Fruit fly (Drosophila melanogaster): ENCODE data around the gene CG12535.

Gene CG12535

DNA sequence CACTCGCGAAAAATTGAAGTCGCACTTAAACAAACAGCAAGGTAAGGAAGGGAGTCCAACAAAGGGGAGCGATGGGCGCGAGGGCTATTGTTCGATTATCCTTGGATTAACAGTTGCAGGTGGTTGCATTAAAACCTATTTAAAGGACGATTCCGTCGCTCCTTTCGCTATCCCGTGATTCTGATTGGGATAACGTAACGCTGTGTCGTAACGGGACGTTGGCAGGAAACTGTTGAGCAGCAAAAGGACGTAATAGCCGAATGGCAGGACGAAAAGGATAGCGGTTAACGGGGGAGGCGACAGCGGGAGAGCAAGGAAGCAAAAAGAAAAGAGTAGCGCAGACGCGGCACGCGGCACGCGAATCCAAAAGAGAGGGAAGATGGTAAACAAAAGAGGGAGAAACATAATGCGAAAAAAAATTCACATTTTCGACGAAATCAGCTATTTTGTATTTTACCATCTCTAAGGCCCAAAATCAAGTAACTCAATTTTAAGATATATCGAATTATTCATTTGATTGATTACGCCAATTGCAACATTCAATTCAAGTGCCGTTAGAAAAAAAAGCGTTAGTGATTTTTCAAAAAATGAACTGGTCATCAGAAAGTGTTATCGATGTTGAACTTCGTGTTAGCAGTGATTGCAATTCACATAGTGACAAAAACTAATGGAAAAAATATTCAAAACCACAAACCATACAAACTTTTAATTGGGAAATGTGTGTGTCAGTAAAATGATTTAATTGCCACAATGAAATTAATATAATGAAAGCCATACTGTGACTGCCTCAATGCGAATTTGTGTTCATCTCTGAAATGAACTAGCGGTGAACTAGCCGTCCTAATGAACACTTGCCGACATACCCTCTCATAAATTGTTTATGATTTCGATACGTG lies 33.6 kb upstream of the CG12535 start, which contains the start of the genes CG10804 and CG10802 (continued):
- TF ChIP-seq Trl (optimal IDR thresholded peaks at IDR 0.05) (no peak), Trl (GFP tag; optimal IDR thresholded peaks at IDR 0.05) (peak; percentile 85), CG34376 (GFP tag; optimal IDR thresholded peaks at IDR 0.05) (no peak), Bteb2 (GFP tag; optimal IDR thresholded peaks at IDR 0.05) (peak; percentile 70), Hr3 (GFP tag; optimal IDR thresholded peaks at IDR 0.05) (peak; percentile 70), CG18011 (GFP tag; optimal IDR thresholded peaks at IDR 0.05) (peak; percentile 45), CG17385 (GFP tag; optimal IDR thresholded peaks at IDR 0.05) (peak; percentile 45), phol (tag; optimal IDR thresholded peaks at IDR 0.05) (peak; percentile 78), CG32767 (GFP tag; IDR thresholded peaks at IDR 0.05) (no peak; the same call in 1 of the 2 replicates), ftz-f1 (GFP tag; optimal IDR thresholded peaks at IDR 0.05) (no peak), her (GFP tag; optimal IDR thresholded peaks at IDR 0.05) (peak; percentile 50), CrebB (tag; optimal IDR thresholded peaks at IDR 0.05) (no peak), gcm (GFP tag; optimal IDR thresholded peaks at IDR 0.05) (no peak), Dbx (GFP tag; IDR thresholded peaks at IDR 0.05) (peak; percentile 83), zen (tag; optimal IDR thresholded peaks at IDR 0.05) (peak; percentile 79), Rfx (GFP tag; IDR thresholded peaks at IDR 0.05) (peak; percentile 93), CG1792 (GFP tag; optimal IDR thresholded peaks at IDR 0.05) (peak; percentile 69), gsb (GFP tag; IDR thresholded peaks at IDR 0.05) (peak; percentile 57; the same call in 1 of the 2 replicates), Atf-2 (GFP tag; optimal IDR thresholded peaks at IDR 0.05) (peak; percentile 75), CG17359 (tag; optimal IDR thresholded peaks at IDR 0.05) (peak; percentile 53), prd (optimal IDR thresholded peaks at IDR 0.05) (no peak), prd (GFP tag; IDR thresholded peaks at IDR 0.05) (peak; percentile 91), CG13424 (tag; optimal IDR thresholded peaks at IDR 0.05) (peak; percentile 74), CG3726 (GFP tag; IDR thresholded peaks at IDR 0.05) (0 out of 3 replicates have a peak, but pooled peaks have one; percentile 64), CG15269 (tag; optimal IDR thresholded peaks at IDR 0.05) (no peak), Max (GFP tag; optimal IDR thresholded peaks at IDR 0.05) (peak; percentile 64), tup (GFP tag; optimal IDR thresholded peaks at IDR 0.05) (peak; percentile 53), CG6272 (GFP tag; IDR thresholded peaks at IDR 0.05) (peak; percentile 92), mam (GFP tag; optimal IDR thresholded peaks at IDR 0.05) (peak; percentile 90), br (optimal IDR thresholded peaks at IDR 0.05) (no peak), Bdp1 (GFP tag; optimal IDR thresholded peaks at IDR 0.05) (peak; percentile 71), CG13123 (GFP tag; optimal IDR thresholded peaks at IDR 0.05) (peak; percentile 74), ranshi (GFP tag; IDR thresholded peaks at IDR 0.05) (peak; percentile 81; the same call in 1 of the 2 replicates), Dll (GFP tag; IDR thresholded peaks at IDR 0.05; ENCODE audit: partially characterized antibody) (peak; percentile 81), Lim3 (GFP tag; IDR thresholded peaks at IDR 0.05) (0 out of 2 replicates have a peak, but pooled peaks have one; percentile 42), CG8478 (optimal IDR thresholded peaks at IDR 0.05) (no peak), CG16779 (GFP tag; IDR thresholded peaks at IDR 0.05) (no peak), Abd-B (GFP tag; optimal IDR thresholded peaks at IDR 0.05) (peak; percentile 80), CG30020 (tag; optimal IDR thresholded peaks at IDR 0.05) (peak; percentile 52), cwo (GFP tag; optimal IDR thresholded peaks at IDR 0.05) (peak; percentile 24), lola (GFP tag; optimal IDR thresholded peaks at IDR 0.05) (peak in 1 of 3 experiments; percentile 61), lov (optimal IDR thresholded peaks at IDR 0.05) (no peak), lov (GFP tag; IDR thresholded peaks at IDR 0.05) (peak; percentile 64; the same call in 1 of the 3 replicates), caup (GFP tag; optimal IDR thresholded peaks at IDR 0.05; ENCODE audit: severe bottlenecking) (peak; percentile 43), CG10147 (GFP tag; optimal IDR thresholded peaks at IDR 0.05) (peak; percentile 61), Poxn (GFP tag; IDR thresholded peaks at IDR 0.05) (peak; percentile 53; the same call in 1 of the 2 replicates), knrl (GFP tag; IDR thresholded peaks at IDR 0.05; ENCODE audit: partially characterized antibody) (peak; percentile 82), zfh2 (GFP tag; optimal IDR thresholded peaks at IDR 0.05) (peak; percentile 92), CG8281 (tag; optimal IDR thresholded peaks at IDR 0.05) (no peak)
